Worm (Caenorhabditis elegans): ENCODE results near the gene R02F11.12.

The R02F11.12 gene

DNA sequence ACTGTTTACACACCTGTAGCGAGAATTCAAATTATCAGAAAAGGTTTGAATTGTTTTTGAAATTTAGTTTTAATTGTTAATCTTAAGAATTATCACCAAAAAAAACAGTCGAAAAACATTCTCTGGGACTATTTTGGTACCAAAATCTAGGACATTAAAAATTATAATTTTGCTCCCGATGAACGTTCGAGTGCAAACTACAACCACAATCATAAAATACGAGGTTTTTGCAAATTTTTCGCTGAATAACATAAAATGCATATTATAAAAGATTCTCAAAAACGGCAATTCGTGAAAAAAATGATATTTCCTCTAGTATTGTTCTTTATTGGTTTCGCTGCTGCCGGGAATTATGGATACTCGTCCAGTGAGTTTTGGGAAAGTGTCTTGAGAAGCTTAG is at the start of gene R02F11.12:
Gene R02F11.12 (plus strand): TSS at position 301 of the 400 bp plus-strand sequence.
- TF ChIP-seq ceh-24 (tag; optimal IDR thresholded peaks at IDR 0.05) (no peak), ceh-22 (tag; optimal IDR thresholded peaks at IDR 0.05) (no peak), elt-4 (tag; optimal IDR thresholded peaks at IDR 0.05) (no peak)

DNA sequence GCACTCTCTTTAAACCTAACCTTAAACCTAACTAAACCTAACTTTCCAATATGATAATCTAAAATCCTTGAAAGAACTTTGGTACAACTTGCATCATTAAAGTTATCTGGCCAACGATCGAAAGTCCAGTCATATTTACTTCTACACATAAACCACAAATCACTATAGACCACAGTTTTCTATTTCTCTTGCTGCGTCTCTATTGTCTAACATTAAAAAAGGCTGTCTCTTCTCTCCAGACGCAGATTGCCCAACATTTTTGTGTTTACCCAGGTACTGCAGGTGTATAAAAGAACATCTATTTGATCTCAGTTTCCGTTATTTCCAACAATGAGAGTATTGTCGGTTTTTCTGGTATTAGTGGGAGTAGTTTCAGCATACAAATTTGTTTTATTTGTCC is 48.3 kb upstream of the R02F11.12 start, which contains the start of gene ugt-61:
Gene ugt-61 (plus strand): TSS at position 233 of the 400 bp plus-strand sequence.
- no peak for TF ChIP-seq che-1 (tag; optimal IDR thresholded peaks at IDR 0.05)
- no peak for TF ChIP-seq ets-4 (tag; optimal IDR thresholded peaks at IDR 0.05)
- TF ChIP-seq pqm-1 (tag; optimal IDR thresholded peaks at IDR 0.05): no peak
- TF ChIP-seq zip-5 (tag; optimal IDR thresholded peaks at IDR 0.05): no peak
- no peak for TF ChIP-seq unc-55 (GFP tag; optimal IDR thresholded peaks at IDR 0.05)
- TF ChIP-seq ama-1 (optimal IDR thresholded peaks at IDR 0.05): no peak
- TF ChIP-seq pax-1 (tag; optimal IDR thresholded peaks at IDR 0.05): no peak
- no peak for TF ChIP-seq rnt-1 (tag; optimal IDR thresholded peaks at IDR 0.05)
- TF ChIP-seq sox-2 (GFP tag; IDR thresholded peaks at IDR 0.05): no peak
- TF ChIP-seq dmd-4 (tag; optimal IDR thresholded peaks at IDR 0.05; ENCODE audit: borderline replicate concordance): no peak
- TF ChIP-seq pat-9 (tag; optimal IDR thresholded peaks at IDR 0.05): no peak
- no peak for TF ChIP-seq fax-1 (tag; optimal IDR thresholded peaks at IDR 0.05)
- no peak for TF ChIP-seq lim-6 (tag; optimal IDR thresholded peaks at IDR 0.05)
- TF ChIP-seq elt-2 (tag; optimal IDR thresholded peaks at IDR 0.05): no peak
- no peak for TF ChIP-seq eyg-1 (tag; optimal IDR thresholded peaks at IDR 0.05)
- no peak for TF ChIP-seq ceh-34 (tag; optimal IDR thresholded peaks at IDR 0.05)

DNA sequence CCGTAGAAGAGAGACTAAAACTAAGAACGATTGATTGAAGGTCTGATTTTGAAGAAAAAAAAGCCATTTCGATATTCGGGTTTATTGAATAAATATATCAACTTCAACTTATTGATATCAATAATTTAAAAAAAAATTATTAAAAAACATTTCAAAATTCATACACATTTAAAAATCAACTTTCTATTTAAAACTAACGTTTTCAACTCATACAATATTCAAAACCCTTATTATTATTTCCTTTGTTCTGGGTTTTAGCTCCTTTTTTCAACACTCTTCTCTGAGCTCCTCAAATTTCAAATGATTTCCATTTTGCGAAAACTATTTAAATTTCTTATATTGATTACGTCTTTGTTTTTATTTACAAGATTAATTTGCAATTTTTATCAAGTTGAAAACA is 45.2 kb upstream of the R02F11.12 start, which contains the start of gene C18G1.7:
Gene C18G1.7 (plus strand): TSS at position 301 of the 400 bp plus-strand sequence.
- TF ChIP-seq nfya-1 (tag; optimal IDR thresholded peaks at IDR 0.05) (no peak), zip-5 (tag; optimal IDR thresholded peaks at IDR 0.05) (no peak), dmd-4 (tag; optimal IDR thresholded peaks at IDR 0.05; ENCODE audit: borderline replicate concordance) (no peak)

DNA sequence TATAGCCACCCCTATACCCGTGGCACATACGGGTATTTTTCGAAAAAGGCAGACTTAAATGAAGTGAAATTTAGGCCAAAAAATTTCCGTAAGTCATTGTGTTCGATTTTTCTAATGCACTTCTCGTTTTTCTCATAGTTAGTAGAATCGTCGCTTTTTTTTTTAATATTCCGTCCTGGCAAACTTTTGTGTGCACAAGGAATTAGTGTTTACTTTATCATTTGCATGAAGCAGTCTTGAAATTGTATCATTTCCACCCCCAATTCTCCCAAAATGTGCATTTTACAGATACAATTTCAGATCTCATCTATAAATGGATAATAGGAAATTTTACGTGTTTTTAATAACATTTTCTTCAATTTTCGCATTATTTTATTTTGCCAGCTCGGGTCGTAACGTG is 40.2 kb upstream of the R02F11.12 start, which contains the start of gene C18G1.6:
Gene C18G1.6 (plus strand): TSS at position 301 of the 400 bp plus-strand sequence.
- TF ChIP-seq pag-3 (tag; optimal IDR thresholded peaks at IDR 0.05; ENCODE audit: borderline replicate concordance) (no peak), elt-2 (tag; optimal IDR thresholded peaks at IDR 0.05) (no peak), nhr-11 (tag; optimal IDR thresholded peaks at IDR 0.05) (no peak), odd-2 (tag; optimal IDR thresholded peaks at IDR 0.05) (no peak)

DNA sequence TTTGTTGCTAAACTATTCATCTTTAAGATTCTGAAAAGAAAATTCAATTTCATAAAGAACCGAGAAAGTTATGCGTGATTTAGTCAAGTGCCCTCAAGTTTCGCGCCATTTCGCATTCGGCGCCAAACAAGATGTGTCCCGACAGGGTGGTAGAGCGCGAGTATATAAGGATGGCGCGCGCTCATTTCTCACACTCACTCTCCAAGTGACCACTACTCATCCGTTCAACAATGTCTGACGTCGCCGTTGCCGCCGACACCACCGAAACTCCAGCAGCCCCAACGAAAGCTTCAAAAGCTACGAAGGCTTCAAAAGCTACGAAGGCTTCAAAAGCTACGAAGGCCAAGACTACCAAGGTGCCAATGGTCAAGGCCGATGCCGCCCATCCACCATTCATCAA is 36.3 kb upstream of the R02F11.12 start, which contains the start of gene hil-4:
Gene hil-4 (plus strand): TSS at position 191 of the 400 bp plus-strand sequence.
- TF ChIP-seq syd-9 (tag; optimal IDR thresholded peaks at IDR 0.05): no peak
- no peak for TF ChIP-seq eyg-1 (tag; optimal IDR thresholded peaks at IDR 0.05)
- TF ChIP-seq elt-4 (tag; optimal IDR thresholded peaks at IDR 0.05): no peak

DNA sequence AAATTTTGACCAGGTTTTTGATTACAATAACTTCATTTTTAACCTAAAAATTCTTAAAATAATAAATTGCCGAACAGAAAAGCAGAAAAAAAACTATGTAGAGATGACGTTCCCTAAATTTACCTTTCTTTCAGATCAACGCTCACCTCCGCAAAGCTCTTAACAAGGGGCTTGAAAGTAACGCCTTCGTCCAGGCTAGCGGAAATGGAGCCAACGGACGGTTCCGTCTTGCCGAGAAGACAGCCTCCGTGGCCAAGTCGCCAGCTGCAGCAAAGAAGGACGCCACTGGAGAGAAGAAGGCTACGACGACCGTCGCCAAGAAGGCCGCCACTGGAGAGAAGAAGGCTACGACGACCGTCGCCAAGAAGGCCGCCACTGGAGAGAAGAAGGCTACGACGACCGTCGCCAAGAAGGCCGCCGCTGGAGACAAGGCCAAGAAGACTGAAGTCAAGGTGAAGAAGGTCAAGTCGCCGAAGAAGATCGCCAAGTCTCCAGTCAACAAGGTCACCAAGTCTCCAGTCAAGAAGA is 35.7 kb upstream of the R02F11.12 start:
- TF ChIP-seq nfya-1 (tag; optimal IDR thresholded peaks at IDR 0.05) (no peak), ceh-9 (tag; optimal IDR thresholded peaks at IDR 0.05) (no peak), pag-3 (tag; optimal IDR thresholded peaks at IDR 0.05; ENCODE audit: borderline replicate concordance) (no peak), C08G9.2 (tag; optimal IDR thresholded peaks at IDR 0.05) (no peak), hlh-13 (GFP tag; optimal IDR thresholded peaks at IDR 0.05) (no peak), ceh-30 (tag; optimal IDR thresholded peaks at IDR 0.05) (no peak), ceh-45 (GFP tag; IDR thresholded peaks at IDR 0.05) (no peak), ets-4 (tag; optimal IDR thresholded peaks at IDR 0.05) (no peak), pqm-1 (tag; optimal IDR thresholded peaks at IDR 0.05) (no peak), tbx-2 (tag; optimal IDR thresholded peaks at IDR 0.05) (no peak), dmd-4 (tag; optimal IDR thresholded peaks at IDR 0.05; ENCODE audit: borderline replicate concordance) (no peak), ama-1 (optimal IDR thresholded peaks at IDR 0.05) (no peak), elt-2 (tag; optimal IDR thresholded peaks at IDR 0.05) (no peak), lin-11 (tag; optimal IDR thresholded peaks at IDR 0.05) (no peak)

Measured in whole organism, late embryonic.